Worm (Caenorhabditis elegans) whole organism, L1 larva: ENCODE data around the gene pcp-1.

Experiments
- C04F5.9 ChIP-seq: sonication (generic microtip); optimal IDR thresholded peaks from 2 replicates; lab custom pipeline; 2016; ENCODE audit warnings: missing genetic modification characterization, missing compliant biosample characterization
- C34B4.2 ChIP-seq: sonication (generic microtip); optimal IDR thresholded peaks from 2 replicates; lab custom pipeline; 2017; ENCODE audit warnings: mild to moderate bottlenecking, missing genetic modification characterization, missing compliant biosample characterization
- Y116A8C.19 ChIP-seq: sonication (generic microtip); optimal IDR thresholded peaks from 2 replicates; lab custom pipeline; 2016; ENCODE audit warnings: missing compliant biosample characterization, missing genetic modification characterization, borderline replicate concordance
- aha-1 ChIP-seq: fragments of 150-350 bp; optimal IDR thresholded peaks from 2 replicates; lab custom pipeline; 2014; ENCODE audit warnings: missing biosample characterization, missing genetic modification characterization
- aly-2 ChIP-seq: fragments of 150-350 bp; optimal IDR thresholded peaks from 2 replicates; lab custom pipeline; 2014; ENCODE audit warnings: missing biosample characterization, missing genetic modification characterization
- ama-1 ChIP-seq: fragments of 150-350 bp; optimal IDR thresholded peaks from 2 replicates; lab custom pipeline; 2014
- ceh-90 ChIP-seq: sonication (generic microtip); optimal IDR thresholded peaks from 2 replicates; lab custom pipeline; 2016; ENCODE audit warnings: missing genetic modification characterization, missing compliant biosample characterization
- ces-1 ChIP-seq: fragments of 150-350 bp; optimal IDR thresholded peaks from 2 replicates; lab custom pipeline; 2014; ENCODE audit warnings: missing biosample characterization, missing genetic modification reagents, missing genetic modification characterization
- efl-1 ChIP-seq, 4 experiments: fragments of 150-350 bp; optimal IDR thresholded peaks in 3 of 4; peaks in 1 of 4; 1 replicate in 1 of 4; 2 replicates in 3 of 4; lab custom pipeline; 2014; ENCODE audit warnings: missing biosample characterization in 2 of 4, missing genetic modification characterization in 2 of 4, missing genetic modification reagents in 2 of 4
- egl-13 ChIP-seq: sonication (generic microtip); optimal IDR thresholded peaks from 2 replicates; lab custom pipeline; 2016; ENCODE audit warnings: missing genotype, missing genetic modification reagents, missing genetic modification characterization, missing compliant biosample characterization
- elt-2 ChIP-seq: sonication (generic microtip); optimal IDR thresholded peaks from 2 replicates; lab custom pipeline; 2016; ENCODE audit warnings: missing genetic modification characterization, mild to moderate bottlenecking, inconsistent platforms, missing compliant biosample characterization, missing genetic modification reagents
- elt-3 ChIP-seq, 6 experiments: fragments of 150-350 bp in 1 of 6; sonication (generic microtip); optimal IDR thresholded peaks; 2 replicates each; lab custom pipeline; 2017 to 2018; ENCODE audit warnings: missing biosample characterization in 6 of 6, missing genetic modification characterization in 6 of 6, inconsistent platforms in 1 of 6
- ets-5 ChIP-seq: fragments of 200-800 bp; sonication (Bioruptor generic); IDR thresholded peaks from 2 replicates; pipeline ENCODE4 v1.3.6; 2022; ENCODE audit warnings: missing genetic modification characterization, missing compliant biosample characterization
- fkh-10 ChIP-seq: sonication (generic microtip); optimal IDR thresholded peaks from 2 replicates; lab custom pipeline; 2017; ENCODE audit warnings: missing biosample characterization, missing genetic modification reagents, missing genetic modification characterization
- fkh-4 ChIP-seq: sonication (generic microtip); optimal IDR thresholded peaks from 2 replicates; lab custom pipeline; 2016; ENCODE audit warnings: missing compliant biosample characterization, missing genetic modification characterization, borderline replicate concordance
- fkh-8 ChIP-seq: sonication (generic microtip); optimal IDR thresholded peaks from 2 replicates; lab custom pipeline; 2016; ENCODE audit warnings: mild to moderate bottlenecking, missing genetic modification characterization, missing compliant biosample characterization
- grh-1 ChIP-seq: fragments of 200-800 bp; sonication (Bioruptor generic); IDR thresholded peaks from 2 replicates; pipeline ENCODE4 v1.3.6; 2022; ENCODE audit warnings: missing genetic modification reagents, missing genetic modification characterization, missing compliant biosample characterization
- hlh-17 ChIP-seq: fragments of 200-800 bp; sonication (Bioruptor generic); optimal IDR thresholded peaks from 2 replicates; lab custom pipeline; 2018; ENCODE audit warnings: missing genetic modification characterization, mild to moderate bottlenecking, missing compliant biosample characterization, moderate library complexity, borderline replicate concordance
- jun-1 ChIP-seq: fragments of 150-350 bp; optimal IDR thresholded peaks from 2 replicates; lab custom pipeline; 2014; ENCODE audit warnings: missing biosample characterization, missing genetic modification reagents, missing genetic modification characterization
- lin-13 ChIP-seq: fragments of 150-350 bp; optimal IDR thresholded peaks from 2 replicates; lab custom pipeline; 2014; ENCODE audit warnings: missing biosample characterization, missing genetic modification reagents, missing genetic modification characterization
- lin-14 ChIP-seq: fragments of 200-800 bp; sonication (Bioruptor generic); optimal IDR thresholded peaks from 2 replicates; lab custom pipeline; 2018; ENCODE audit warnings: mild to moderate bottlenecking, missing genetic modification characterization, moderate library complexity, missing compliant biosample characterization
- lin-15B ChIP-seq: fragments of 150-350 bp; sonication (generic microtip); optimal IDR thresholded peaks from 3 replicates; lab custom pipeline; 2014; ENCODE audit warnings: missing biosample characterization, missing genetic modification characterization
- mdl-1 ChIP-seq, 2 experiments: fragments of 150-350 bp; optimal IDR thresholded peaks; 2 replicates each; lab custom pipeline; 2014 to 2017; ENCODE audit warnings: missing biosample characterization in 2 of 2, missing genetic modification characterization in 2 of 2, inconsistent platforms in 1 of 2
- mef-2 ChIP-seq: fragments of 150-350 bp; optimal IDR thresholded peaks from 2 replicates; lab custom pipeline; 2014; ENCODE audit warnings: missing biosample characterization, missing genetic modification characterization
- nhr-12 ChIP-seq: sonication (generic microtip); optimal IDR thresholded peaks from 2 replicates; lab custom pipeline; 2017; ENCODE audit warnings: missing biosample characterization, missing genetic modification characterization
- nhr-19 ChIP-seq: fragments of 200-800 bp; sonication (Bioruptor generic); conservative IDR thresholded peaks from 2 replicates; pipeline ENCODE4 v1.3.6; 2022; ENCODE audit warnings: missing genetic modification characterization, missing compliant biosample characterization
- nhr-28 ChIP-seq: fragments of 150-350 bp; optimal IDR thresholded peaks from 2 replicates; lab custom pipeline; 2014; ENCODE audit warnings: missing biosample characterization, missing genetic modification characterization
- nhr-47 ChIP-seq: sonication (generic microtip); optimal IDR thresholded peaks from 2 replicates; lab custom pipeline; 2016; ENCODE audit warnings: mild to moderate bottlenecking, missing genetic modification characterization, moderate library complexity, missing compliant biosample characterization
- nhr-76 ChIP-seq: sonication (generic microtip); optimal IDR thresholded peaks from 2 replicates; lab custom pipeline; 2017; ENCODE audit warnings: missing biosample characterization, missing genetic modification characterization
- nhr-84 ChIP-seq: sonication (generic microtip); optimal IDR thresholded peaks from 2 replicates; lab custom pipeline; 2017; ENCODE audit warnings: missing biosample characterization, missing genetic modification characterization
- nhr-85 ChIP-seq: sonication (generic microtip); peaks from one replicate; lab custom pipeline; 2016; ENCODE audit warnings: missing genetic modification characterization, inconsistent platforms, missing compliant biosample characterization
- pax-3 ChIP-seq: fragments of 200-800 bp; sonication (Bioruptor generic); optimal IDR thresholded peaks from 2 replicates; lab custom pipeline; 2018; ENCODE audit warnings: mild to moderate bottlenecking, missing genetic modification characterization, moderate library complexity, missing compliant biosample characterization
- pqm-1 ChIP-seq: sonication (generic microtip); optimal IDR thresholded peaks from 3 replicates; lab custom pipeline; 2017; ENCODE audit warnings: missing biosample characterization, missing genetic modification characterization
- rnt-1 ChIP-seq: sonication (generic microtip); optimal IDR thresholded peaks from 2 replicates; lab custom pipeline; 2016; ENCODE audit warnings: mild to moderate bottlenecking, missing genetic modification characterization, moderate library complexity, missing compliant biosample characterization
- sup-37 ChIP-seq: fragments of 200-800 bp; sonication (Bioruptor generic); optimal IDR thresholded peaks from 2 replicates; lab custom pipeline; 2018; ENCODE audit warnings: mild to moderate bottlenecking, missing genetic modification characterization, missing compliant biosample characterization
- swsn-7 ChIP-seq: sonication (generic microtip); optimal IDR thresholded peaks from 2 replicates; lab custom pipeline; 2016; ENCODE audit warnings: missing genetic modification characterization, missing compliant biosample characterization
- tlp-1 ChIP-seq: fragments of 150-350 bp; optimal IDR thresholded peaks from 2 replicates; lab custom pipeline; 2014; ENCODE audit warnings: missing biosample characterization, missing genetic modification characterization
- unc-130 ChIP-seq: fragments of 150-350 bp; optimal IDR thresholded peaks from 2 replicates; lab custom pipeline; 2017; ENCODE audit warnings: missing biosample characterization, missing genetic modification characterization, inconsistent platforms
- unc-30 ChIP-seq: sonication (generic microtip); optimal IDR thresholded peaks from 2 replicates; lab custom pipeline; 2017; ENCODE audit warnings: missing biosample characterization, missing genetic modification characterization
- unc-98 ChIP-seq: fragments of 200-800 bp; sonication (Bioruptor generic); IDR thresholded peaks from 2 replicates; pipeline ENCODE4 v1.3.6; 2022; ENCODE audit warnings: missing genetic modification characterization, missing compliant biosample characterization
- xbp-1 ChIP-seq: sonication (generic microtip); optimal IDR thresholded peaks from 2 replicates; lab custom pipeline; 2016; ENCODE audit warnings: missing genetic modification characterization, missing compliant biosample characterization
- zag-1 ChIP-seq: fragments of 150-350 bp; optimal IDR thresholded peaks from 2 replicates; lab custom pipeline; 2014; ENCODE audit warnings: missing biosample characterization, missing genetic modification characterization
- ztf-4 ChIP-seq: fragments of 150-350 bp; optimal IDR thresholded peaks from 2 replicates; lab custom pipeline; 2014; ENCODE audit warnings: missing biosample characterization, missing genetic modification characterization

Gene pcp-1

DNA sequence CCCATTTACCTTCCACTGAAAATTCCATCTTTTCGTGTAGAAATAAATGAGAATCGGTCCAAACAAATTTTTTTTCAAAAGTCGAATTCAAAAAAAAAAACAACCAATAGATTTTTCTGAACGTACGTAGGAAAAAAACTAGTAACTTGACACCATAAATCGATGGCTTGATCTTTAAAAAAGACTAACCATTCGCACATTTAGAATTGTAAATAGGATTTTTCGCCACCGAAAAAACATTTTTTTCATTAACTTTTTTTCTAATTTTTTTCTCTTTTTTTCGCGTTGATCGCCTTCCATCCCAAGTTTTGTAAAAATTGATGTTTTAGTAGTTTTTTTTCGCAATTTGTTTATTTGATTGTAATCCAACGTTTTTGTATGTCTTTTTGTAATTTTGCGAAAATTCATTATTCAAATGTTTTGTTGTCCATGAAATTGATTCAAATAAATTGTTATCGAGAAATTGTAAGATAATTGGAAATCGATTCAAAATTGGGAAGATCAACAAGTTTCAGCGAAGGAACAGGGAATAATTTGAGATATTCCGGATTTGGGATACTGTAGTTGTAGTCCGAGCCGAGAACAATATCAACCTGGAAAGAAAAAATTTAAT is 21.0 kb upstream of the pcp-1 start:
- peak; percentile 65 for TF ChIP-seq nhr-85 (tag; lab: Kevin White, UChicago)
- no peak for TF ChIP-seq xbp-1
- peak; percentile 40 for TF ChIP-seq aly-2 (tag; lab: Kevin White, UChicago)
- TF ChIP-seq ztf-4 (tag; lab: Kevin White, UChicago), result peak; percentile 40

DNA sequence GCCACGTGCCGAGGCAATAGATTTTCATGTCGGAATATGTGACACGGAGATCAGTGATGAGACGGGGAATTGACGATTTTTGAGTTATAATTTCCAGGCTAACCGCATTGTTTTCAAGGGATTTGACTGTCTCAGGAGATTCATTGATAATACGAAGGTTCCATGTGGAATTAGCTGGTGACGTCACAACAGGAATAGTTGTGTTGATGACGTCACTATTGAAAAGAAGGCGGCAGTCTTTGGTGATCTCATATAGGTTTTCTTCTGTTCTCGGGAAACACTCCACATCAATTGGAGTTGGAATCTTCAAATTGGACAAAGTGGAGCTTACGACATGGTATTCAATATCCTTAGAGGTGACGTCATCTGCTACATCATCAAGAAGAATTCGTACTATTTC is 15.5 kb upstream of the pcp-1 start:
- TF ChIP-seq efl-1 (optimal IDR thresholded peaks at IDR 0.05; lab: Kevin White, UChicago) (no peak), efl-1 (GFP tag; optimal IDR thresholded peaks at IDR 0.05 in 1 of 2; lab: Kevin White, UChicago) (no peak), Y116A8C.19 (tag; lab: Kevin White, UChicago) (no peak), sup-37 (GFP tag; lab: Kevin White, UChicago) (no peak), nhr-28 (no peak), tlp-1 (tag; lab: Kevin White, UChicago) (no peak), fkh-10 (GFP tag; lab: Kevin White, UChicago) (no peak), C34B4.2 (no peak), pax-3 (tag; lab: Kevin White, UChicago) (no peak), grh-1 (no peak), ceh-90 (no peak), nhr-85 (tag; lab: Kevin White, UChicago) (no peak), unc-98 (GFP tag; lab: Robert Waterston, UW) (no peak), unc-30 (tag; lab: Kevin White, UChicago) (no peak), pqm-1 (tag; lab: Kevin White, UChicago) (no peak), rnt-1 (tag; lab: Kevin White, UChicago) (no peak), fkh-4 (tag; lab: Kevin White, UChicago) (no peak), aha-1 (tag; lab: Kevin White, UChicago) (no peak)

DNA sequence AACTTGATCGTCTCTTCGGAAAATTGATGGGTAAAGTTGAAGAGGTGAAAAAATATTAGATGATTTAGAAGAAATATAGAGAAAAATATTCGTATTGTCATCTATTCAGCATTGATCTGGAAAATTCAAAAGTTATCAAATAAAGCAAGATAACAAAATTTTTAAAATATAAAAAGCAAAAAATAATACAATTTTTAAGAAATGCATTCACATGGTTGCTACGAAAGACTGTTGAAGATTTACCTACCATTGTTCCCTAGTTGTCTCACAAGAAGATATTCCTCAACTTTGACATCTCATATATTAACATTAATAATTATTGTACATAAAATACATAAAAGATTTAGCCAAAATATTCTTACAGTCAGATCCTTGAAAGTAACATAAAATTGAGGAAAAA is 4.4 kb upstream of the pcp-1 start, which contains the start of gene cdh-3:
Gene cdh-3, minus strand, starts transcription at position 101 of the 400 bp plus-strand sequence.
- TF ChIP-seq unc-30 (tag; lab: Kevin White, UChicago) (no peak), ets-5 (no peak), mef-2 (tag; lab: Kevin White, UChicago) (no peak), tlp-1 (tag; lab: Kevin White, UChicago) (no peak), mdl-1 (tag; optimal IDR thresholded peaks at IDR 0.05; lab: Kevin White, UChicago) (no peak), unc-130 (no peak), unc-98 (GFP tag; lab: Robert Waterston, UW) (no peak), ama-1 (no peak), ces-1 (no peak)

- TF ChIP-seq elt-2 (peak; percentile 87), nhr-19 (GFP tag; lab: Robert Waterston, UW) (no peak), C04F5.9 (no peak)
Measured at ce11 chrIII:7762250-7762649, 3.5 kb downstream of the pcp-1 start.

ce11 chrIII:7763503-7763902 is 4.8 kb downstream of the pcp-1 start, which contains the start of gene mtx-2:
Gene mtx-2, minus strand, starts transcription at chrIII:7763603.
- TF ChIP-seq nhr-12 (tag; lab: Kevin White, UChicago), result no peak
- TF ChIP-seq jun-1 (tag; lab: Kevin White, UChicago), result no peak
- TF ChIP-seq unc-30 (tag; lab: Kevin White, UChicago), result no peak
- TF ChIP-seq fkh-8 (tag; lab: Kevin White, UChicago), result no peak

DNA sequence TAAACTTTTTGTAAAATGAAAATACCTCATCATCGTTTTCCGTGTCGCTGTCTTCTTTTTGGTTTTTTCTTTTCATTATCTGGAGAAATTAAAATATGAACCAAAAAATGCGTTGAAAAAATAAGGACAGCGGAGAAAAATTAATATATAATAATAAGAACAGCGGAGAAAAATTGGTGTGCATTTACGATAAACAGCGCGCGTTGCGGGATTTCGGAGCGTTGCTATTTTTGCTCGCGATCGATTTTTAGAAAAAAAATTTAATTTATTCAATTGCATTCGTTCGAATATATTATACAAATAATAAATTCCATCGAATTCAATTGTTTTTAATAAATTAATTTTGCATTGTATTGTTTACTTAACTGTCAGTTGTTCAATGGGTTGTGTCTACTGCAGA is 7.3 kb downstream of the pcp-1 start, which contains the start of gene ZK686.2:
Gene ZK686.2, minus strand, starts transcription at position 79 of the 400 bp plus-strand sequence.
- TF ChIP-seq lin-13 (GFP tag; lab: Kevin White, UChicago) (no peak), lin-15B (tag; lab: Kevin White, UChicago) (peak; percentile 27), nhr-28 (no peak), egl-13 (peak; percentile 21), pqm-1 (tag; lab: Kevin White, UChicago) (no peak), zag-1 (tag; lab: Kevin White, UChicago) (no peak), nhr-76 (tag; lab: Kevin White, UChicago) (no peak), swsn-7 (tag; lab: Kevin White, UChicago) (peak; percentile 33), lin-14 (GFP tag; lab: Kevin White, UChicago) (peak; percentile 37), nhr-47 (tag; lab: Kevin White, UChicago) (peak; percentile 27), xbp-1 (peak; percentile 33), grh-1 (no peak), hlh-17 (GFP tag; lab: Kevin White, UChicago) (no peak), nhr-84 (tag; lab: Kevin White, UChicago) (no peak), nhr-19 (GFP tag; lab: Robert Waterston, UW) (peak; percentile 4; the same call in 1 of the 2 replicates), unc-98 (GFP tag; lab: Robert Waterston, UW) (no peak), elt-3 (tag; optimal IDR thresholded peaks at IDR 0.05; lab: Kevin White, UChicago) (no peak)
